Fruit fly (Drosophila melanogaster): ENCODE results near the gene INPP5E.

The INPP5E gene

dm6 chr3L:12266343-12267287 lies 10.8 kb upstream of the INPP5E start, which contains the start of gene app (continued):
- TF ChIP-seq kay (GFP tag; optimal IDR thresholded peaks at IDR 0.05) (peak; percentile 25), Poxn (GFP tag; IDR thresholded peaks at IDR 0.05) (peak; percentile 53; the same call in 1 of the 2 replicates), E2f2 (GFP tag; IDR thresholded peaks at IDR 0.05) (peak; percentile 66), tap (tag; optimal IDR thresholded peaks at IDR 0.05) (peak; percentile 82), CG1603 (tag; optimal IDR thresholded peaks at IDR 0.05) (peak; percentile 91), sc (optimal IDR thresholded peaks at IDR 0.05) (no peak), sc (GFP tag; optimal IDR thresholded peaks at IDR 0.05) (peak; percentile 77), unpg (GFP tag; optimal IDR thresholded peaks at IDR 0.05) (peak; percentile 89), trem (tag; optimal IDR thresholded peaks at IDR 0.05) (peak; percentile 71), D (optimal IDR thresholded peaks at IDR 0.05) (no peak), D (GFP tag; optimal IDR thresholded peaks at IDR 0.05) (peak; percentile 76), ewg (GFP tag; optimal IDR thresholded peaks at IDR 0.05) (peak; percentile 80), CG10321 (GFP tag; IDR thresholded peaks at IDR 0.05) (0 out of 2 replicates have a peak, but pooled peaks have one; percentile 50), CG9797 (GFP tag; optimal IDR thresholded peaks at IDR 0.05) (peak; percentile 58), hth (optimal IDR thresholded peaks at IDR 0.05) (no peak), mirr (GFP tag; optimal IDR thresholded peaks at IDR 0.05) (peak; percentile 94), CG2120 (GFP tag; optimal IDR thresholded peaks at IDR 0.05) (peak; percentile 83), h (optimal IDR thresholded peaks at IDR 0.05) (no peak), btn (GFP tag; optimal IDR thresholded peaks at IDR 0.05) (peak; percentile 47), CG3163 (GFP tag; optimal IDR thresholded peaks at IDR 0.05) (peak; percentile 30), CG9609 (GFP tag; optimal IDR thresholded peaks at IDR 0.05) (peak; percentile 63), odd (GFP tag; optimal IDR thresholded peaks at IDR 0.05) (peak; percentile 85), Lim3 (GFP tag; IDR thresholded peaks at IDR 0.05) (0 out of 2 replicates have a peak, but pooled peaks have one; percentile 43), CG12744 (GFP tag; optimal IDR thresholded peaks at IDR 0.05) (peak; percentile 70), CG7786 (GFP tag; optimal IDR thresholded peaks at IDR 0.05) (peak; percentile 78), CG18262 (tag; optimal IDR thresholded peaks at IDR 0.05) (peak; percentile 89), br (optimal IDR thresholded peaks at IDR 0.05) (no peak), CG12942 (GFP tag; optimal IDR thresholded peaks at IDR 0.05) (peak; percentile 69), Sox102F (GFP tag; optimal IDR thresholded peaks at IDR 0.05) (peak; percentile 87), CG18476 (GFP tag; optimal IDR thresholded peaks at IDR 0.05) (peak; percentile 90), CG18619 (GFP tag; optimal IDR thresholded peaks at IDR 0.05) (peak; percentile 89), fd96Cb (tag; optimal IDR thresholded peaks at IDR 0.05) (peak; percentile 84), Sox100B (GFP tag; optimal IDR thresholded peaks at IDR 0.05) (peak; percentile 84), ap (GFP tag; IDR thresholded peaks at IDR 0.05) (peak; percentile 88), tgo (GFP tag; IDR thresholded peaks at IDR 0.05) (peak; percentile 91), CG2116 (GFP tag; optimal IDR thresholded peaks at IDR 0.05) (peak; percentile 78), Hr51 (GFP tag; optimal IDR thresholded peaks at IDR 0.05) (peak; percentile 51 to 87)

dm6 chr3L:12267332-12267914 lies 10.0 kb upstream of the INPP5E start, which contains the start of gene CG32100:
Gene CG32100 (plus strand): TSS chr3L:12267528.
- TF ChIP-seq CG4617 (GFP tag; optimal IDR thresholded peaks at IDR 0.05; ENCODE audit: borderline replicate concordance) (peak; percentile 27), CG42726 (GFP tag; IDR thresholded peaks at IDR 0.05; ENCODE audit: partially characterized antibody) (peak; percentile 35; the same call in 1 of the 2 replicates), Gug (GFP tag; IDR thresholded peaks at IDR 0.05) (no peak), pzg (GFP tag; optimal IDR thresholded peaks at IDR 0.05) (peak; percentile 60), inv (GFP tag; IDR thresholded peaks at IDR 0.05; ENCODE audit: partially characterized antibody) (no peak), Doc2 (GFP tag; IDR thresholded peaks at IDR 0.05) (no peak), CG2116 (GFP tag; optimal IDR thresholded peaks at IDR 0.05) (no peak), CG43689 (GFP tag; IDR thresholded peaks at IDR 0.05) (no peak), Bdp1 (GFP tag; optimal IDR thresholded peaks at IDR 0.05) (no peak), sr (GFP tag; IDR thresholded peaks at IDR 0.05) (no peak), B-H1 (GFP tag; IDR thresholded peaks at IDR 0.05) (no peak), sd (tag; optimal IDR thresholded peaks at IDR 0.05) (peak; percentile 79), MBD-R2 (GFP tag; IDR thresholded peaks at IDR 0.05) (peak; percentile 45), CG12769 (tag; optimal IDR thresholded peaks at IDR 0.05) (no peak), crol (GFP tag; IDR thresholded peaks at IDR 0.05) (no peak)

Data from whole organism, embryonic.